Fruit fly (Drosophila melanogaster) S2 (cell line): ENCODE measurements around the gene CG1314.

Experiments
- CG8478 ChIP-seq: fragments of >200 bp; optimal IDR thresholded peaks from 2 replicates; lab custom pipeline; 2018
- CTCF ChIP-seq, 2 experiments: fragments of >200 bp; optimal IDR thresholded peaks; 2 replicates each; lab custom pipeline; 2018

Gene CG1314

DNA sequence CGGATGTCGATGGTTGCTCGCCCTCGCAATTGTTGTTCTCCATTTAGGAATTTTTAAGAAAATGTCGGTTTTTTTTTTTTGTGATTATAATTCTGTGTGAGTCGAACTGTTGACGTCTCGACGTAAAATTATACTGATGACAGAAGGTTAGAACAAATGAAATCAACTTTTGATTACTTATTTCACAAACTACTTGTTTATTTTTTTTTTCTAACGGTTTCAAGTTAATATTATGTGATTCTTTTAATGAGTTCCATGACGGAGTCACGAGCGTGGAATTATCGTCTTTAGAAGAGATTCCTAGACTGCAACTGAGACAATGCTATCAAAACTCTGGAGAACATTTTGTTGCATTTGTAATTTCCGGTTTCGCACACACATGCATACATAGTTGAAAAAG lies at the start of gene CG1314:
CG1314 (minus strand) TSS at position 101 of the 400 bp plus-strand sequence.
- no peak for TF ChIP-seq CG8478 (lab: Kevin White, UChicago)
- TF ChIP-seq CTCF (optimal IDR thresholded peaks at IDR 0.05; lab: Kevin White, UChicago): no peak

- no peak for TF ChIP-seq CG8478 (lab: Kevin White, UChicago)
- no peak for TF ChIP-seq CTCF (optimal IDR thresholded peaks at IDR 0.05; lab: Kevin White, UChicago)
Observed at dm6 chrX:20916436-20916835, 47.2 kb upstream of the CG1314 start.

- TF ChIP-seq CG8478 (lab: Kevin White, UChicago) (no peak), CTCF (optimal IDR thresholded peaks at IDR 0.05; lab: Kevin White, UChicago) (no peak)
Observed at dm6 chrX:20882526-20882925, 13.3 kb upstream of the CG1314 start, which contains the start of gene I-3. Gene I-3 (minus strand): TSS chrX:20882626.

DNA sequence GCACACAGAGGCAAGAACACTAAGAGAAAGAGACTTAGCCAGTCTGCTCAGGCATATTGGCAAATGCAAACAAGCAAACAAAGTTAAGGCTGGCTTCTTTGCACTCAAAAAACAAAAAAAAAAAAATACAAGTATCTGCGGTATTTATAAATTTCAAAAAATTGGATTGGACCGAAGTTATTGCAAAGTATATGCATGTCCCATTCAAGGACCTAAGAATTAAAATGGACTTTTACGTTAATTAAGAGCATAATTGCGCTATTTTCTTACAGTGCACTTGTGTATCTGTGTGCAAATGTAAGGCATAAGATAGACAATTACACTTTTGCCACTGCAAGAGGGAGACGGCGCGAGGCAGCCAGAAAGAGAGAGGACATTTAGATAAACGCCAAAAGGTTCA lies 5.5 kb downstream of the CG1314 start:
- TF ChIP-seq CG8478 (lab: Kevin White, UChicago) (no peak), CTCF (optimal IDR thresholded peaks at IDR 0.05; lab: Kevin White, UChicago) (no peak)

- TF ChIP-seq CG8478 (lab: Kevin White, UChicago) (no peak), CTCF (optimal IDR thresholded peaks at IDR 0.05; lab: Kevin White, UChicago) (no peak)
Observed at dm6 chrX:20826147-20826546, 43.0 kb downstream of the CG1314 start.

DNA sequence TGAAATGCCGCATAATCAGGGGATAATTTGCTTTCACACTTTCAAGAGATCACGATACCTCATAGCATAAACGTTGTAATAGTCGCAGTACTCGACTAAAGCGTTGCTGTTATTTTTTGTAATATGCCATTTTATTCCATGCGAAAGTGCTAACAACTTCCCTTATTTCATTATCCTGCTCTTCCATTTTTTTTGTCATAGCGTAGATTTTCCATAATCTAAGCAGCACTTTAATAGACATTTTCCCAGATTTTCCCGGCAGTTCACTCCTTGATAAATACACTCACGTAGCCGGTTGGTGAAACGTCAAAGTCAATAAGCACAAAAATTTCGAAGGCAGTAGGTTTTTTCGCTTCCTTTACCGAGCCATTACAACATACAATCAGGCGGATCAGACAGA lies 47.4 kb downstream of the CG1314 start, which contains the start of gene CG15450:
CG15450 (plus strand) TSS at position 301 of the 400 bp plus-strand sequence.
- TF ChIP-seq CG8478 (lab: Kevin White, UChicago) (no peak), CTCF (optimal IDR thresholded peaks at IDR 0.05; lab: Kevin White, UChicago) (no peak)
